Worm (Caenorhabditis elegans): ENCODE results near the gene T27A10.5.

DNA sequence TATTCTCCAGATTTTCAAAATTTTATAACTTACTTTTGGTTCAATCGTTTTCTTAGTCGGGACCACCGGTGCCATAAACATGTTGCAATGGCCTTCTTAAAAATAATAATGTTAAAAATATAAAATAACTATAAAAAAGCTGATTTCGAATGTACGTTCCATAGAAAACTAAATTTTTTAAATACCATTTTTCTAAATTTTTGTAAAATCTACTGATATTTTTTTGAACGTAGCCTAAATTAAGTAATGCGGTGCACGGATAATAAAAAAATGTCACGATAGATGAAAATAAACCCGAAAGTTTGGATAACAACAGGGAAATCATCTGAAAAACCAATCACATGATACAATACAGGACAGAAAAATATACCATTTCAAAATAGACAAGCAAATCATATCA, at the start of gene T27A10.5:
- TF ChIP-seq daf-12 (tag; optimal IDR thresholded peaks at IDR 0.05), result no peak
- no peak for TF ChIP-seq ceh-82 (tag; optimal IDR thresholded peaks at IDR 0.05)
- TF ChIP-seq mdl-1 (tag; optimal IDR thresholded peaks at IDR 0.05), result no peak
- no peak for TF ChIP-seq nfya-1 (tag; optimal IDR thresholded peaks at IDR 0.05; ENCODE audit: insufficient read depth)
- no peak for TF ChIP-seq nhr-76 (tag; optimal IDR thresholded peaks at IDR 0.05)
- no peak for TF ChIP-seq elt-3 (tag; optimal IDR thresholded peaks at IDR 0.05)
- no peak for TF ChIP-seq nhr-237 (tag; optimal IDR thresholded peaks at IDR 0.05)
